Fruit fly (Drosophila melanogaster) whole organism, embryonic: ENCODE results near the gene fok.

ENCODE experiments used
- Ada2b ChIP-seq: fragments of 200-800 bp; sonication (Bioruptor generic); IDR thresholded peaks from 2 replicates; pipeline ENCODE4 v1.3.6; 2022; ENCODE audit warnings: missing biosample characterization, missing genetic modification characterization
- Atf-2 ChIP-seq: fragments of 200-800 bp; sonication (Bioruptor generic); optimal IDR thresholded peaks from 2 replicates; lab custom pipeline; 2016; ENCODE audit warnings: missing biosample characterization, missing genetic modification characterization
- Blimp-1 ChIP-seq: fragments of 200-800 bp; sonication (Bioruptor generic); optimal IDR thresholded peaks from 3 replicates; lab custom pipeline; 2018; ENCODE audit warnings: missing biosample characterization, missing genetic modification characterization, mild to moderate bottlenecking, moderate library complexity, missing genetic modification reagents
- BtbVII ChIP-seq: fragments of 200-800 bp; sonication (Bioruptor generic); optimal IDR thresholded peaks from 3 replicates; lab custom pipeline; 2017; ENCODE audit warnings: missing biosample characterization, mild to moderate bottlenecking, missing genetic modification characterization
- C15 ChIP-seq: fragments of 200-800 bp; sonication (Bioruptor generic); IDR thresholded peaks from 3 replicates; pipeline ENCODE4 v1.3.6; 2022; ENCODE audit warnings: missing biosample characterization, missing genetic modification characterization
- CG10209 ChIP-seq: fragments of 200-800 bp; sonication (Bioruptor generic); optimal IDR thresholded peaks from 3 replicates; lab custom pipeline; 2017; ENCODE audit warnings: missing biosample characterization, mild to moderate bottlenecking, missing genetic modification characterization, missing genetic modification reagents
- CG10321 ChIP-seq: fragments of 200-800 bp; sonication (Bioruptor generic); IDR thresholded peaks from 2 replicates; pipeline ENCODE4 v1.3.6; 2022; ENCODE audit warnings: missing biosample characterization, missing genetic modification characterization
- CG11247 ChIP-seq: fragments of 200-800 bp; sonication (Bioruptor generic); IDR thresholded peaks from 2 replicates; pipeline ENCODE4 v1.3.6; 2022; ENCODE audit warnings: missing biosample characterization, missing genetic modification characterization
- CG11456 ChIP-seq: fragments of 200-800 bp; sonication (Bioruptor generic); IDR thresholded peaks from 3 replicates; pipeline ENCODE4 v1.3.6; 2022; ENCODE audit warnings: missing biosample characterization, missing genetic modification characterization
- CG11696 ChIP-seq: fragments of 200-800 bp; sonication (Bioruptor generic); IDR thresholded peaks from 2 replicates; pipeline ENCODE4 v1.3.6; 2022; ENCODE audit warnings: missing biosample characterization, missing genetic modification characterization
- CG12071 ChIP-seq: fragments of 200-800 bp; sonication (Bioruptor generic); optimal IDR thresholded peaks from 3 replicates; lab custom pipeline; 2018; ENCODE audit warnings: missing biosample characterization, mild to moderate bottlenecking, missing genetic modification characterization
- CG12104 ChIP-seq: fragments of 200-800 bp; sonication (Bioruptor generic); optimal IDR thresholded peaks from 3 replicates; lab custom pipeline; 2016; ENCODE audit warnings: missing biosample characterization, missing genetic modification characterization
- CG12769 ChIP-seq: fragments of 200-800 bp; sonication (Bioruptor generic); optimal IDR thresholded peaks from 2 replicates; lab custom pipeline; 2019; ENCODE audit warnings: missing biosample characterization, mild to moderate bottlenecking, missing genetic modification characterization, moderate library complexity
- CG13624 ChIP-seq: fragments of 200-800 bp; sonication (Bioruptor generic); optimal IDR thresholded peaks from 2 replicates; lab custom pipeline; 2016; ENCODE audit warnings: missing biosample characterization, missing genetic modification characterization
- CG15269 ChIP-seq: fragments of 200-800 bp; sonication (Bioruptor generic); optimal IDR thresholded peaks from 2 replicates; lab custom pipeline; 2018; ENCODE audit warnings: missing biosample characterization, mild to moderate bottlenecking, missing genetic modification characterization, moderate library complexity
- CG17385 ChIP-seq: fragments of 200-800 bp; sonication (Bioruptor generic); optimal IDR thresholded peaks from 3 replicates; lab custom pipeline; 2018; ENCODE audit warnings: missing biosample characterization, mild to moderate bottlenecking, missing genetic modification characterization
- CG17568 ChIP-seq: fragments of 200-800 bp; sonication (Bioruptor generic); optimal IDR thresholded peaks from 2 replicates; lab custom pipeline; 2018; ENCODE audit warnings: missing biosample characterization, mild to moderate bottlenecking, missing genetic modification characterization, moderate library complexity
- CG1792 ChIP-seq: fragments of 200-800 bp; sonication (Bioruptor generic); optimal IDR thresholded peaks from 2 replicates; lab custom pipeline; 2016; ENCODE audit warnings: missing biosample characterization, missing genetic modification characterization
- CG30020 ChIP-seq: fragments of 200-800 bp; optimal IDR thresholded peaks from 2 replicates; lab custom pipeline; 2019; ENCODE audit warnings: missing biosample characterization, mild to moderate bottlenecking, missing genetic modification characterization, moderate library complexity
- CG34376 ChIP-seq: fragments of 200-800 bp; sonication (Bioruptor generic); optimal IDR thresholded peaks from 2 replicates; lab custom pipeline; 2018; ENCODE audit warnings: missing biosample characterization, mild to moderate bottlenecking, missing genetic modification characterization
- CG4328 ChIP-seq: fragments of 200-800 bp; sonication (Bioruptor generic); optimal IDR thresholded peaks from 3 replicates; lab custom pipeline; 2017; ENCODE audit warnings: missing biosample characterization, missing genetic modification reagents, missing genetic modification characterization
- CG8765 ChIP-seq: fragments of 200-800 bp; sonication (Bioruptor generic); IDR thresholded peaks from 2 replicates; pipeline ENCODE4 v1.3.6; 2022; ENCODE audit warnings: missing biosample characterization, missing genetic modification characterization
- E2f1 ChIP-seq: fragments of 200-800 bp; sonication (Bioruptor generic); IDR thresholded peaks from 2 replicates; pipeline ENCODE4 v1.3.6; 2022; ENCODE audit warnings: missing biosample characterization, missing genetic modification characterization
- ERR ChIP-seq: fragments of 200-800 bp; sonication (Bioruptor generic); optimal IDR thresholded peaks from 2 replicates; lab custom pipeline; 2016; ENCODE audit warnings: missing biosample characterization, missing genetic modification characterization
- Hmx ChIP-seq: fragments of 200-800 bp; sonication (Bioruptor generic); optimal IDR thresholded peaks from 2 replicates; lab custom pipeline; 2016; ENCODE audit warnings: missing biosample characterization, missing genetic modification characterization
- Hr39 ChIP-seq: fragments of >200 bp; optimal IDR thresholded peaks from 2 replicates; lab custom pipeline; 2017
- Hr51 ChIP-seq, 2 experiments: fragments of 200-800 bp; sonication (Bioruptor generic); optimal IDR thresholded peaks; 2 replicates in 1 of 2; 3 replicates in 1 of 2; lab custom pipeline; 2016 to 2018; ENCODE audit warnings: missing biosample characterization in 2 of 2, missing genetic modification characterization in 2 of 2, mild to moderate bottlenecking in 1 of 2, moderate library complexity in 1 of 2
- Lhr ChIP-seq: fragments of 200-800 bp; sonication (Bioruptor generic); optimal IDR thresholded peaks from 3 replicates; lab custom pipeline; 2017; ENCODE audit warnings: mild to moderate bottlenecking, missing biosample characterization, missing genetic modification reagents, missing genetic modification characterization
- Mes4 ChIP-seq: fragments of 200-800 bp; sonication (Bioruptor generic); optimal IDR thresholded peaks from 2 replicates; lab custom pipeline; 2016; ENCODE audit warnings: missing biosample characterization, missing genetic modification characterization
- Ptx1 ChIP-seq: fragments of 200-800 bp; sonication (Bioruptor generic); IDR thresholded peaks from 2 replicates; pipeline ENCODE4 v1.3.6; 2022; ENCODE audit warnings: missing biosample characterization, missing genetic modification characterization
- Scr ChIP-seq: fragments of 200-800 bp; sonication (Bioruptor generic); IDR thresholded peaks from 2 replicates; pipeline ENCODE4 v1.3.6; 2022; ENCODE audit warnings: missing biosample characterization, missing genetic modification characterization; ENCODE audit not compliant: partially characterized antibody
- Sox102F ChIP-seq: fragments of 200-800 bp; sonication (Bioruptor generic); optimal IDR thresholded peaks from 2 replicates; lab custom pipeline; 2018; ENCODE audit warnings: missing biosample characterization, mild to moderate bottlenecking, missing genetic modification characterization, moderate library complexity
- TFAM ChIP-seq: fragments of 200-800 bp; sonication (Bioruptor generic); optimal IDR thresholded peaks from 2 replicates; lab custom pipeline; 2017; ENCODE audit warnings: missing biosample characterization, missing genetic modification characterization, inconsistent platforms
- br ChIP-seq: fragments of >200 bp; optimal IDR thresholded peaks from 2 replicates; lab custom pipeline; 2017
- chif ChIP-seq, 2 experiments: fragments of 200-800 bp; sonication (Bioruptor generic); optimal IDR thresholded peaks; 3 replicates each; lab custom pipeline; 2016; ENCODE audit warnings: missing biosample characterization in 2 of 2, missing genetic modification characterization in 2 of 2
- dysf ChIP-seq: fragments of 200-800 bp; sonication (Bioruptor generic); IDR thresholded peaks from 3 replicates; pipeline ENCODE4 v1.3.6; 2022; ENCODE audit warnings: missing biosample characterization, missing genetic modification characterization
- ftz-f1 ChIP-seq: fragments of 200-800 bp; sonication (Bioruptor generic); optimal IDR thresholded peaks from 2 replicates; lab custom pipeline; 2016; ENCODE audit warnings: missing biosample characterization, missing genetic modification characterization
- grn ChIP-seq: fragments of 200-800 bp; sonication (Bioruptor generic); optimal IDR thresholded peaks from 3 replicates; lab custom pipeline; 2017; ENCODE audit warnings: missing biosample characterization, missing genetic modification characterization
- gsb-n ChIP-seq: fragments of 200-800 bp; sonication (Bioruptor generic); optimal IDR thresholded peaks from 3 replicates; lab custom pipeline; 2018; ENCODE audit warnings: missing biosample characterization, mild to moderate bottlenecking, missing genetic modification characterization
- lab ChIP-seq: fragments of 200-800 bp; sonication (Bioruptor generic); optimal IDR thresholded peaks from 3 replicates; lab custom pipeline; 2017; ENCODE audit warnings: missing biosample characterization, missing genetic modification characterization, mild to moderate bottlenecking, moderate library complexity, missing genetic modification reagents
- pho ChIP-seq: fragments of 200-800 bp; sonication (Bioruptor generic); optimal IDR thresholded peaks from 2 replicates; lab custom pipeline; 2016; ENCODE audit warnings: missing biosample characterization, missing genetic modification characterization
- pum ChIP-seq: fragments of 200-800 bp; sonication (Bioruptor generic); optimal IDR thresholded peaks from 2 replicates; lab custom pipeline; 2016; ENCODE audit warnings: missing biosample characterization, missing genetic modification characterization
- ro ChIP-seq: fragments of 200-800 bp; sonication (Bioruptor generic); IDR thresholded peaks from 2 replicates; pipeline ENCODE4 v1.3.6; 2022; ENCODE audit warnings: missing biosample characterization, missing genetic modification characterization
- row ChIP-seq: fragments of 200-800 bp; sonication (Bioruptor generic); IDR thresholded peaks from 3 replicates; pipeline ENCODE4 v1.3.6; 2022; ENCODE audit warnings: missing biosample characterization, missing genetic modification characterization
- shn ChIP-seq: fragments of 200-800 bp; sonication (Bioruptor generic); optimal IDR thresholded peaks from 3 replicates; lab custom pipeline; 2016; ENCODE audit warnings: missing biosample characterization, missing genetic modification characterization
- sna ChIP-seq: fragments of 200-800 bp; sonication (Bioruptor generic); IDR thresholded peaks from 2 replicates; pipeline ENCODE4 v1.3.6; 2022; ENCODE audit warnings: missing biosample characterization, missing genetic modification characterization; ENCODE audit not compliant: partially characterized antibody
- tio ChIP-seq: fragments of 200-800 bp; sonication (Bioruptor generic); optimal IDR thresholded peaks from 2 replicates; lab custom pipeline; 2017; ENCODE audit warnings: missing biosample characterization, missing genetic modification characterization, inconsistent platforms
- tna ChIP-seq: fragments of 200-800 bp; sonication (Bioruptor generic); IDR thresholded peaks from 2 replicates; pipeline ENCODE4 v1.3.6; 2022; ENCODE audit warnings: missing biosample characterization, missing genetic modification characterization; ENCODE audit not compliant: partially characterized antibody
- twi ChIP-seq: fragments of 200-800 bp; optimal IDR thresholded peaks from 2 replicates; lab custom pipeline; 2019; ENCODE audit warnings: missing biosample characterization, mild to moderate bottlenecking, missing genetic modification characterization, moderate library complexity

fok gene

DNA sequence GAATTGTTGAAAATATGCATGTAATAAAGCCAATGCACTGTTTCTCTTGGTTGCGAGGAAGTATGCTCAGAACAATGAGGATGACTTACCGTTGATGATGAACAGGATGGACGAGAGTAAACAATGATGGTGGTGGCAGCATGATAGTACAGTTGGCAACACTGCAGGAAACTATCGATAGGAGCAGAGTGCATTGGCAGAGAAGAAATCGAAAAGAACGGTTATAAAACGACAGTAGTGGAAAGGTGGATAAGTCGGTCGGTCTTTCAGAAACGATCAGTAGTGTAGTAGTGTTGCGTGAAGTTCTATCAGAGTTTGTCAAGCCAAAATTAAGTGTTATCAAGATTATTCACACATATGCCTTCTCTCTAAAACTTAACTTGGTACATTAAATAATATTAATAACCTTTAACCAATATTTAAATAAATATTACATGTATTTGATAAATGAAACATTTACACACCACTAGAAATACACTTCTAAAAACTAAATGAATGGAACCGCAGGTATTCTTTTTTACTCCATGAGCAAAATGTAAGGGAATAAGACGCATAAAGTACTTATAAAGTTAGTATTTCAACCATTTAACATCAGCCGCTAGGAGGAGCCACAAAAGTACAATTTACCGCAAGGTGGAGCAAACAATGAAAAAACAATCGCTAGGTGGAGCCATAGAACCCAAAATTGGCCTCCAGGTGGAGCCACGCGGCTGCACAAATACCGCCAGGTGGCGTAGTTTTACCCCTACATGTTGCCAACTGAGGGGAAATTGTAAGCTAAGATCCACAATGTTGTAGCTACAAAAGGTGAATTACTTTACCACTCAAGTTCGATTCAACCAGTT is 35.7 kb upstream of the fok start (continued):
- TF ChIP-seq CG4328 (GFP tag; lab: Kevin White, UChicago), result peak; percentile 54
- no peak for TF ChIP-seq TFAM (GFP tag; lab: Kevin White, UChicago)
- TF ChIP-seq Mes4, result peak; percentile 88
- peak; percentile 88 to 97 for TF ChIP-seq chif (GFP tag; optimal IDR thresholded peaks at IDR 0.05; lab: Kevin White, UChicago)
- TF ChIP-seq twi (tag; lab: Kevin White, UChicago), result peak; percentile 67
- TF ChIP-seq br (lab: Kevin White, UChicago), result no peak
- TF ChIP-seq CG8765 (GFP tag; lab: Robert Waterston, UW), result peak; percentile 85
- TF ChIP-seq Blimp-1, result peak; percentile 66
- peak; percentile 100 for TF ChIP-seq CG11456 (GFP tag; lab: Robert Waterston, UW)
- TF ChIP-seq CG12769 (tag; lab: Kevin White, UChicago), result peak; percentile 81
- TF ChIP-seq CG10321 (GFP tag; lab: Robert Waterston, UW), result peak; percentile 29; the same call in 1 of the 2 replicates
- peak; percentile 59 for TF ChIP-seq ERR (GFP tag; lab: Kevin White, UChicago)
- no peak for TF ChIP-seq ftz-f1
- TF ChIP-seq C15, result 0 out of 3 replicates have a peak, but pooled peaks have one; percentile 39
- TF ChIP-seq Hmx (GFP tag; lab: Kevin White, UChicago), result no peak
- TF ChIP-seq Hr51 (GFP tag; optimal IDR thresholded peaks at IDR 0.05; lab: Kevin White, UChicago), result peak; percentile 74 to 89
- peak; percentile 97 for TF ChIP-seq Lhr (GFP tag; lab: Kevin White, UChicago)
- TF ChIP-seq dysf (GFP tag; lab: Robert Waterston, UW), result peak; percentile 93
- TF ChIP-seq sna (GFP tag; lab: Robert Waterston, UW), result peak; percentile 84
- TF ChIP-seq Hr39 (lab: Kevin White, UChicago), result no peak
- peak; percentile 60 for TF ChIP-seq CG12071 (GFP tag; lab: Kevin White, UChicago)
- TF ChIP-seq Sox102F (GFP tag; lab: Kevin White, UChicago), result peak; percentile 88
- TF ChIP-seq tio, result peak; percentile 76
- no peak for TF ChIP-seq CG17568
- TF ChIP-seq grn (GFP tag; lab: Kevin White, UChicago), result peak; percentile 41
- TF ChIP-seq ro (GFP tag; lab: Robert Waterston, UW), result peak; percentile 86
- peak; percentile 81 for TF ChIP-seq Ada2b (GFP tag; lab: Robert Waterston, UW)
- peak; percentile 88 for TF ChIP-seq CG13624
- peak; percentile 69 for TF ChIP-seq CG12104 (GFP tag; lab: Kevin White, UChicago)
- peak; percentile 93 for TF ChIP-seq Atf-2 (GFP tag; lab: Kevin White, UChicago)
- TF ChIP-seq shn (GFP tag; lab: Kevin White, UChicago), result peak; percentile 91
- TF ChIP-seq Scr (GFP tag; lab: Robert Waterston, UW), result peak; percentile 85
- no peak for TF ChIP-seq CG11696 (GFP tag; lab: Robert Waterston, UW)
- TF ChIP-seq tna (GFP tag; lab: Robert Waterston, UW), result peak; percentile 59; the same call in 1 of the 2 replicates
- TF ChIP-seq E2f1 (GFP tag; lab: Robert Waterston, UW), result peak; percentile 89
- peak; percentile 70 for TF ChIP-seq lab (GFP tag; lab: Kevin White, UChicago)
- peak; percentile 76 for TF ChIP-seq row (GFP tag; lab: Robert Waterston, UW)
- peak; percentile 79 for TF ChIP-seq pho (GFP tag; lab: Kevin White, UChicago)
- TF ChIP-seq CG17385 (GFP tag; lab: Kevin White, UChicago), result peak; percentile 43
- peak; percentile 57 for TF ChIP-seq CG15269
- peak; percentile 98 for TF ChIP-seq CG11247 (GFP tag; lab: Robert Waterston, UW)
- peak; percentile 10 for TF ChIP-seq CG34376 (GFP tag; lab: Kevin White, UChicago)
- peak; percentile 64 for TF ChIP-seq gsb-n (tag; lab: Kevin White, UChicago)
- TF ChIP-seq pum (GFP tag; lab: Kevin White, UChicago), result peak; percentile 96
- TF ChIP-seq Ptx1 (GFP tag; lab: Robert Waterston, UW), result peak; percentile 96
- peak; percentile 78 for TF ChIP-seq CG1792 (GFP tag; lab: Kevin White, UChicago)
- peak; percentile 36 for TF ChIP-seq BtbVII (GFP tag; lab: Kevin White, UChicago)
- peak; percentile 78 for TF ChIP-seq CG10209 (GFP tag; lab: Kevin White, UChicago)
- peak; percentile 66 for TF ChIP-seq CG30020
